Fruit fly (Drosophila melanogaster): ENCODE measurements around the gene CG13731.

CG13731 gene

DNA sequence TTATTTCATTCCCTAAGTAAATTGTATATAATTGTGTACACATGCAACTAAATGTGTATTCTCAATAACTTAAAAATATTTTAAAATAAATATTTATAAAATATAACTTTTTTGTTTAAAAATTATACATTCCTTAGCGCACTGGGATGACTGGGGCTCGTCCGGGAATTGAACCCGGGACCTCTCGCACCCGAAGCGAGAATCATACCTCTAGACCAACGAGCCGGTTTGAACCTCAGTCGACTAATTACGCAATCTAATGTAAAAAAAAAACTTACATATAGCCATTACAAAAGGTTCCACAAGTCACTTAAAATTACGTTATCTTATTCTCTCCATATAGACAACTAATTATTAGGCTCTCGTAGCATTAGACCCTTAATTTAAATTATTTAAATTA, 49.0 kb downstream of the CG13731 start:
- TF ChIP-seq kni (GFP tag; optimal IDR thresholded peaks at IDR 0.05) (no peak), CG10565 (GFP tag; optimal IDR thresholded peaks at IDR 0.05) (no peak), mam (GFP tag; optimal IDR thresholded peaks at IDR 0.05) (no peak), CG32767 (GFP tag; IDR thresholded peaks at IDR 0.05) (no peak), CG3065 (GFP tag; optimal IDR thresholded peaks at IDR 0.05) (no peak), NC2β (GFP tag; optimal IDR thresholded peaks at IDR 0.05) (no peak), bbx (GFP tag; IDR thresholded peaks at IDR 0.05; ENCODE audit: partially characterized antibody) (peak; percentile 10; the same call in 1 of the 2 replicates), schlank (tag; optimal IDR thresholded peaks at IDR 0.05) (no peak), Bdp1 (GFP tag; optimal IDR thresholded peaks at IDR 0.05) (peak; percentile 94), Bteb2 (GFP tag; optimal IDR thresholded peaks at IDR 0.05) (no peak), CG14860 (GFP tag; IDR thresholded peaks at IDR 0.05; ENCODE audit: partially characterized antibody) (peak; percentile 47; the same call in 2 of the 3 replicates), CG42726 (GFP tag; IDR thresholded peaks at IDR 0.05; ENCODE audit: partially characterized antibody) (peak; percentile 17; the same call in 1 of the 2 replicates), ranshi (GFP tag; IDR thresholded peaks at IDR 0.05) (no peak), hth (optimal IDR thresholded peaks at IDR 0.05) (no peak), GATAe (GFP tag; conservative IDR thresholded peaks at IDR 0.05) (no peak), amos (GFP tag; IDR thresholded peaks at IDR 0.05; ENCODE audit: partially characterized antibody) (peak; percentile 66; the same call in 1 of the 2 replicates), sima (GFP tag; optimal IDR thresholded peaks at IDR 0.05) (no peak), CG16813 (GFP tag; IDR thresholded peaks at IDR 0.05; ENCODE audit: partially characterized antibody) (peak; percentile 33; the same call in 1 of the 3 replicates), zfh1 (GFP tag; IDR thresholded peaks at IDR 0.05) (no peak), Xrp1 (GFP tag; IDR thresholded peaks at IDR 0.05) (no peak), crol (GFP tag; IDR thresholded peaks at IDR 0.05) (no peak), CG10147 (GFP tag; optimal IDR thresholded peaks at IDR 0.05) (no peak)

DNA sequence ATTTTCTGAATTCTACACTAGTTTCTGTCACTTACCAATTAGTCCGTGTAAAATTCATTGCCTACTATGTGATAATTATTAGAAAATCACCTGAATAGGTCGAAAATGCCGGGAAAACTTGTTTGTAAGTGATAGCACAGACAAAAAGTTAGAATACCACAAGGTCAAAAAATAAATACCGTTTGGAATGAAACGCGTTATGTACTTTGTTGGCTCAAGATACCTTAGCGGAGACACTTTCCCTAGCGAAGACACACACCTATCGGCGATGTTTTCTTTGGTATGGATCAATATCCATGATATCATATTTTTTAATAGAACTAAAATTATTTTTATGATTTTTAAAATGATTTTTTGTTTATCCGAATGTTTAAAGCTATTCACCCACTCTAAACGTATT, 49.6 kb downstream of the CG13731 start, which contains the start of gene CG6479:
Gene CG6479 (minus strand): TSS at position 141 of the 400 bp plus-strand sequence.
- TF ChIP-seq tin (GFP tag; optimal IDR thresholded peaks at IDR 0.05) (no peak), pita (GFP tag; optimal IDR thresholded peaks at IDR 0.05) (peak; percentile 78), Ets97D (GFP tag; optimal IDR thresholded peaks at IDR 0.05) (peak; percentile 40), CG7963 (GFP tag; IDR thresholded peaks at IDR 0.05; ENCODE audit: partially characterized antibody) (no peak), CG34422 (GFP tag; IDR thresholded peaks at IDR 0.05) (0 out of 3 replicates have a peak, but pooled peaks have one; percentile 15), pzg (GFP tag; optimal IDR thresholded peaks at IDR 0.05) (peak; percentile 74), B-H2 (GFP tag; optimal IDR thresholded peaks at IDR 0.05) (no peak), CG30431 (GFP tag; optimal IDR thresholded peaks at IDR 0.05) (no peak), bigmax (GFP tag; optimal IDR thresholded peaks at IDR 0.05) (peak; percentile 3), CG4282 (GFP tag; optimal IDR thresholded peaks at IDR 0.05) (no peak), Hmr (GFP tag; optimal IDR thresholded peaks at IDR 0.05) (peak; percentile 36), CG12659 (GFP tag; optimal IDR thresholded peaks at IDR 0.05) (peak; percentile 36), CG1602 (GFP tag; optimal IDR thresholded peaks at IDR 0.05) (no peak), Abd-B (GFP tag; optimal IDR thresholded peaks at IDR 0.05) (peak; percentile 16), CG1603 (tag; optimal IDR thresholded peaks at IDR 0.05) (peak; percentile 60), twi (tag; optimal IDR thresholded peaks at IDR 0.05) (no peak), pros (GFP tag; optimal IDR thresholded peaks at IDR 0.05) (no peak), grau (tag; optimal IDR thresholded peaks at IDR 0.05) (no peak), hb (GFP tag; IDR thresholded peaks at IDR 0.05; ENCODE audit: partially characterized antibody) (no peak), Myb (GFP tag; optimal IDR thresholded peaks at IDR 0.05) (peak; percentile 4), CG14860 (GFP tag; IDR thresholded peaks at IDR 0.05; ENCODE audit: partially characterized antibody) (no peak), sr (GFP tag; IDR thresholded peaks at IDR 0.05) (no peak), crol (GFP tag; IDR thresholded peaks at IDR 0.05) (no peak), Med (GFP tag) (peak; percentile 30), slp2 (GFP tag; optimal IDR thresholded peaks at IDR 0.05) (no peak), CG17568 (GFP tag; optimal IDR thresholded peaks at IDR 0.05) (no peak), E2f2 (GFP tag; IDR thresholded peaks at IDR 0.05) (peak; percentile 51), CG13287 (GFP tag; IDR thresholded peaks at IDR 0.05; ENCODE audit: partially characterized antibody) (peak; percentile 65; the same call in 1 of the 2 replicates), Lhr (GFP tag; optimal IDR thresholded peaks at IDR 0.05) (peak; percentile 81), jigr1 (GFP tag; IDR thresholded peaks at IDR 0.05) (peak; percentile 34; the same call in 1 of the 3 replicates)
